Fruit fly (Drosophila melanogaster) whole organism, embryonic: ENCODE data around the gene MICAL-like.

ENCODE experiments used
- CG10959 ChIP-seq: fragments of 200-800 bp; sonication (Bioruptor generic); IDR thresholded peaks from 2 replicates; pipeline ENCODE4 v1.3.6; 2022; ENCODE audit warnings: missing biosample characterization, missing genetic modification characterization
- CG11398 ChIP-seq: fragments of 200-800 bp; sonication (Bioruptor generic); optimal IDR thresholded peaks from 2 replicates; lab custom pipeline; 2016; ENCODE audit warnings: missing biosample characterization, missing genetic modification characterization
- CG11560 ChIP-seq: fragments of 200-800 bp; sonication (Bioruptor generic); IDR thresholded peaks from 3 replicates; pipeline ENCODE4 v1.3.6; 2022; ENCODE audit warnings: missing biosample characterization, missing genetic modification characterization
- CG12104 ChIP-seq: fragments of 200-800 bp; sonication (Bioruptor generic); optimal IDR thresholded peaks from 3 replicates; lab custom pipeline; 2016; ENCODE audit warnings: missing biosample characterization, missing genetic modification characterization
- CG12155 ChIP-seq: fragments of 200-800 bp; sonication (Bioruptor generic); optimal IDR thresholded peaks from 3 replicates; lab custom pipeline; 2016; ENCODE audit warnings: missing biosample characterization, missing genetic modification characterization
- CG12219 ChIP-seq: fragments of 200-800 bp; sonication (Bioruptor generic); optimal IDR thresholded peaks from 3 replicates; lab custom pipeline; 2018; ENCODE audit warnings: missing biosample characterization, mild to moderate bottlenecking, missing genetic modification characterization
- CG12659 ChIP-seq: fragments of 200-800 bp; sonication (Bioruptor generic); optimal IDR thresholded peaks from 3 replicates; lab custom pipeline; 2017; ENCODE audit warnings: mild to moderate bottlenecking, missing biosample characterization, missing genetic modification reagents, missing genetic modification characterization
- CG13287 ChIP-seq: fragments of 200-800 bp; sonication (Bioruptor generic); IDR thresholded peaks from 2 replicates; pipeline ENCODE4 v1.3.6; 2022; ENCODE audit warnings: missing biosample characterization, missing genetic modification characterization; ENCODE audit not compliant: partially characterized antibody
- CG13296 ChIP-seq: fragments of 200-800 bp; sonication (Bioruptor generic); optimal IDR thresholded peaks from 3 replicates; lab custom pipeline; 2018; ENCODE audit warnings: missing biosample characterization, mild to moderate bottlenecking, missing genetic modification characterization
- CG13894 ChIP-seq: fragments of 200-800 bp; sonication (Bioruptor generic); optimal IDR thresholded peaks from 3 replicates; lab custom pipeline; 2018; ENCODE audit warnings: missing biosample characterization, mild to moderate bottlenecking, missing genetic modification characterization, moderate library complexity
- CG17361 ChIP-seq: fragments of 200-800 bp; sonication (Bioruptor generic); IDR thresholded peaks from 3 replicates; pipeline ENCODE4 v1.3.6; 2022; ENCODE audit warnings: missing biosample characterization, missing genetic modification characterization
- CG17802 ChIP-seq: fragments of 200-800 bp; sonication (Bioruptor generic); optimal IDR thresholded peaks from 2 replicates; lab custom pipeline; 2018; ENCODE audit warnings: missing biosample characterization, mild to moderate bottlenecking, missing genetic modification characterization, moderate library complexity
- CG2120 ChIP-seq: fragments of 200-800 bp; sonication (Bioruptor generic); optimal IDR thresholded peaks from 3 replicates; lab custom pipeline; 2016; ENCODE audit warnings: missing biosample characterization, missing genetic modification characterization
- CG4360 ChIP-seq: fragments of 200-800 bp; sonication (Bioruptor generic); IDR thresholded peaks from 2 replicates; pipeline ENCODE4 v1.3.6; 2022; ENCODE audit warnings: missing biosample characterization, missing genetic modification characterization
- CG43689 ChIP-seq: fragments of 200-800 bp; sonication (Bioruptor generic); IDR thresholded peaks from 2 replicates; pipeline ENCODE4 v1.3.6; 2022; ENCODE audit warnings: missing biosample characterization, missing genetic modification characterization
- CG7839 ChIP-seq: fragments of 200-800 bp; sonication (Bioruptor generic); optimal IDR thresholded peaks from 3 replicates; lab custom pipeline; 2018; ENCODE audit warnings: missing biosample characterization, mild to moderate bottlenecking, missing genetic modification characterization, moderate library complexity
- CG7928 ChIP-seq: fragments of 200-800 bp; sonication (Bioruptor generic); optimal IDR thresholded peaks from 2 replicates; lab custom pipeline; 2017; ENCODE audit warnings: missing biosample characterization, mild to moderate bottlenecking, missing genetic modification characterization
- CG8281 ChIP-seq: fragments of 200-800 bp; sonication (Bioruptor generic); optimal IDR thresholded peaks from 2 replicates; lab custom pipeline; 2018; ENCODE audit warnings: missing biosample characterization, mild to moderate bottlenecking, missing genetic modification characterization, moderate library complexity
- D19A ChIP-seq: fragments of 200-800 bp; optimal IDR thresholded peaks from 3 replicates; lab custom pipeline; 2019; ENCODE audit warnings: missing biosample characterization, mild to moderate bottlenecking, missing genetic modification characterization, moderate library complexity
- Dref ChIP-seq: fragments of 200-800 bp; sonication (Bioruptor generic); IDR thresholded peaks from 2 replicates; pipeline ENCODE4 v1.3.6; 2022; ENCODE audit warnings: missing biosample characterization, missing genetic modification characterization
- E2f2 ChIP-seq: fragments of 200-800 bp; sonication (Bioruptor generic); IDR thresholded peaks from 2 replicates; pipeline ENCODE4 v1.3.6; 2022; ENCODE audit warnings: missing biosample characterization, missing genetic modification characterization
- Ets97D ChIP-seq: fragments of 200-800 bp; sonication (Bioruptor generic); optimal IDR thresholded peaks from 3 replicates; lab custom pipeline; 2016; ENCODE audit warnings: missing biosample characterization, missing genetic modification characterization
- GATAe ChIP-seq: fragments of 200-800 bp; sonication (Bioruptor generic); conservative IDR thresholded peaks from 2 replicates; pipeline ENCODE4 v1.3.6; 2022; ENCODE audit warnings: missing biosample characterization, missing genetic modification characterization
- HLH54F ChIP-seq: fragments of 200-800 bp; sonication (Bioruptor generic); optimal IDR thresholded peaks from 3 replicates; lab custom pipeline; 2016; ENCODE audit warnings: missing biosample characterization, missing genetic modification characterization
- Hr78 ChIP-seq, 2 experiments: fragments of 200-800 bp in 1 of 2; fragments of >200 bp in 1 of 2; sonication (Bioruptor generic) in 1 of 2; optimal IDR thresholded peaks; 2 replicates each; lab custom pipeline; 2017 to 2019; ENCODE audit warnings: missing biosample characterization in 2 of 2, missing genetic modification characterization in 2 of 2, mild to moderate bottlenecking in 1 of 2, moderate library complexity in 1 of 2
- Mes4 ChIP-seq: fragments of 200-800 bp; sonication (Bioruptor generic); optimal IDR thresholded peaks from 2 replicates; lab custom pipeline; 2016; ENCODE audit warnings: missing biosample characterization, missing genetic modification characterization
- Optix ChIP-seq: fragments of 200-800 bp; sonication (Bioruptor generic); IDR thresholded peaks from 3 replicates; pipeline ENCODE4 v1.3.6; 2022; ENCODE audit warnings: missing biosample characterization, missing genetic modification characterization
- Sin3A ChIP-seq: fragments of >200 bp; optimal IDR thresholded peaks from 2 replicates; lab custom pipeline; 2018
- Sry-β ChIP-seq: fragments of 200-800 bp; sonication (Bioruptor generic); optimal IDR thresholded peaks from 2 replicates; lab custom pipeline; 2018; ENCODE audit warnings: missing biosample characterization, mild to moderate bottlenecking, missing genetic modification characterization, moderate library complexity
- bigmax ChIP-seq: fragments of 200-800 bp; sonication (Bioruptor generic); optimal IDR thresholded peaks from 2 replicates; lab custom pipeline; 2018; ENCODE audit warnings: missing biosample characterization, mild to moderate bottlenecking, missing genetic modification characterization
- chinmo ChIP-seq: fragments of 200-800 bp; sonication (Bioruptor generic); IDR thresholded peaks from 4 replicates; pipeline ENCODE4 v1.3.6; 2022; ENCODE audit warnings: missing biosample characterization, missing genetic modification characterization; ENCODE audit not compliant: partially characterized antibody
- chm ChIP-seq: fragments of 200-800 bp; sonication (Bioruptor generic); IDR thresholded peaks from 2 replicates; pipeline ENCODE4 v1.3.6; 2022; ENCODE audit warnings: missing biosample characterization, missing genetic modification characterization
- da ChIP-seq: fragments of 200-800 bp; sonication (Bioruptor generic); optimal IDR thresholded peaks from 2 replicates; lab custom pipeline; 2016; ENCODE audit warnings: missing biosample characterization, missing genetic modification characterization
- dati ChIP-seq: fragments of 200-800 bp; sonication (Bioruptor generic); IDR thresholded peaks from 2 replicates; pipeline ENCODE4 v1.3.6; 2022; ENCODE audit warnings: missing biosample characterization, missing genetic modification characterization
- dm ChIP-seq: fragments of 200-800 bp; sonication (Bioruptor generic); optimal IDR thresholded peaks from 3 replicates; lab custom pipeline; 2016; ENCODE audit warnings: missing biosample characterization, missing genetic modification characterization
- dmrt99B ChIP-seq: fragments of 200-800 bp; sonication (Bioruptor generic); optimal IDR thresholded peaks from 2 replicates; lab custom pipeline; 2018; ENCODE audit warnings: missing biosample characterization, mild to moderate bottlenecking, missing genetic modification characterization, moderate library complexity
- eyg ChIP-seq: fragments of 200-800 bp; sonication (Bioruptor generic); optimal IDR thresholded peaks from 3 replicates; lab custom pipeline; 2016; ENCODE audit warnings: missing biosample characterization, missing genetic modification characterization
- fd64A ChIP-seq: fragments of 200-800 bp; sonication (Bioruptor generic); optimal IDR thresholded peaks from 3 replicates; lab custom pipeline; 2018; ENCODE audit warnings: missing biosample characterization, mild to moderate bottlenecking, missing genetic modification characterization
- ftz-f1 ChIP-seq: fragments of 200-800 bp; sonication (Bioruptor generic); optimal IDR thresholded peaks from 2 replicates; lab custom pipeline; 2016; ENCODE audit warnings: missing biosample characterization, missing genetic modification characterization
- gcm2 ChIP-seq: fragments of 200-800 bp; sonication (Bioruptor generic); optimal IDR thresholded peaks from 2 replicates; lab custom pipeline; 2016; ENCODE audit warnings: missing biosample characterization, missing genetic modification characterization
- gt ChIP-seq: fragments of 200-800 bp; sonication (Bioruptor generic); IDR thresholded peaks from 2 replicates; pipeline ENCODE4 v1.3.6; 2022; ENCODE audit warnings: missing biosample characterization, missing genetic modification characterization
- jigr1 ChIP-seq: fragments of 200-800 bp; sonication (Bioruptor generic); IDR thresholded peaks from 3 replicates; pipeline ENCODE4 v1.3.6; 2022; ENCODE audit warnings: missing biosample characterization, missing genetic modification characterization
- klu ChIP-seq: fragments of 200-800 bp; sonication (Bioruptor generic); IDR thresholded peaks from 2 replicates; pipeline ENCODE4 v1.3.6; 2022; ENCODE audit warnings: missing biosample characterization, missing genetic modification characterization
- maf-S ChIP-seq: fragments of 200-800 bp; sonication (Bioruptor generic); optimal IDR thresholded peaks from 2 replicates; lab custom pipeline; 2016; ENCODE audit warnings: missing biosample characterization, missing genetic modification characterization
- nerfin-2 ChIP-seq: fragments of 200-800 bp; sonication (Bioruptor generic); IDR thresholded peaks from 2 replicates; pipeline ENCODE4 v1.3.6; 2022; ENCODE audit warnings: missing biosample characterization, missing genetic modification characterization; ENCODE audit not compliant: partially characterized antibody
- pnt ChIP-seq: fragments of 200-800 bp; sonication (Bioruptor generic); optimal IDR thresholded peaks from 3 replicates; lab custom pipeline; 2016; ENCODE audit warnings: missing biosample characterization, missing genetic modification characterization
- row ChIP-seq: fragments of 200-800 bp; sonication (Bioruptor generic); IDR thresholded peaks from 3 replicates; pipeline ENCODE4 v1.3.6; 2022; ENCODE audit warnings: missing biosample characterization, missing genetic modification characterization
- run ChIP-seq: fragments of 200-800 bp; sonication (Bioruptor generic); optimal IDR thresholded peaks from 3 replicates; lab custom pipeline; 2018; ENCODE audit warnings: missing biosample characterization, mild to moderate bottlenecking, missing genetic modification characterization
- twi ChIP-seq: fragments of 200-800 bp; optimal IDR thresholded peaks from 2 replicates; lab custom pipeline; 2019; ENCODE audit warnings: missing biosample characterization, mild to moderate bottlenecking, missing genetic modification characterization, moderate library complexity
- vnd ChIP-seq: fragments of 200-800 bp; sonication (Bioruptor generic); IDR thresholded peaks from 3 replicates; pipeline ENCODE4 v1.3.6; 2022; ENCODE audit warnings: missing biosample characterization, missing genetic modification characterization; ENCODE audit not compliant: partially characterized antibody
- zfh2 ChIP-seq: fragments of 200-800 bp; sonication (Bioruptor generic); optimal IDR thresholded peaks from 2 replicates; lab custom pipeline; 2016; ENCODE audit warnings: missing biosample characterization, missing genetic modification characterization

MICAL-like gene

DNA sequence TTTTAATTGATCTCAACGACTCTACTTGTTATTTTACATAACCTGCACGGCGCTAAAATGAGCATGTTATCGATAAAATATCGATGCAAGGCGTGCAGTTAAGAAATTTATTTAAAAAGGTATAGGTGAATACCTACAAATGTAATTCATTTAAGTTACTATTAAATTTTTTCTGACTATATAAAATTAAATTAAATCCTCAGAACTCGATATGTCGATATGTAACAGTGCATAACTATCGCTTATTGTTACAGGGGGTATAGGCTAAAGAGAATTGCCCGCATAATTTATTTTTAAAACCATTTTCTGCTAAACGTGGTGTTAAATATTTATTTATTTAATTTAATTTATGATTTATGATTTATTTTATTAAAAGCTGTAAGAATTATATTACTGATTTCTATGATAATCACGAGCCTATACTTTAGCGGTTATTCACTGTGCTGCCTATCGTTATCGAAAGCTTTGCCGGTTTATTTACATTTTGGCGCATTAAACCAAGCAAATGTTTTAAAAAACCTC is 2.7 kb upstream of the MICAL-like start, which contains the start of the genes mRpL20 and Icmt (continued):
- peak; percentile 85 for TF ChIP-seq CG13287
- peak; percentile 85 for TF ChIP-seq CG13894 (tag; lab: Kevin White, UChicago)
- TF ChIP-seq fd64A = no peak
- TF ChIP-seq Ets97D (GFP tag; lab: Kevin White, UChicago) = peak; percentile 55
- TF ChIP-seq CG12659 = peak; percentile 96
- peak; percentile 85 for TF ChIP-seq twi (tag; lab: Kevin White, UChicago)
- peak; percentile 79 for TF ChIP-seq CG4360
- TF ChIP-seq CG12155 = peak; percentile 89
- peak; percentile 62 for TF ChIP-seq zfh2 (GFP tag; lab: Kevin White, UChicago)
- peak; percentile 88 for TF ChIP-seq chm (GFP tag; lab: Robert Waterston, UW)
- TF ChIP-seq Sry-β = no peak
- TF ChIP-seq eyg (GFP tag; lab: Kevin White, UChicago) = no peak
- peak; percentile 92 for TF ChIP-seq nerfin-2 (GFP tag; lab: Robert Waterston, UW)
- peak; percentile 93 for TF ChIP-seq run (tag; lab: Kevin White, UChicago)
- TF ChIP-seq gcm2 (GFP tag; lab: Kevin White, UChicago) = peak; percentile 62
- peak; percentile 72 for TF ChIP-seq CG12104 (GFP tag; lab: Kevin White, UChicago)
- TF ChIP-seq CG10959 (GFP tag; lab: Robert Waterston, UW) = peak; percentile 78
- TF ChIP-seq pnt = peak; percentile 33
- TF ChIP-seq Hr78 (GFP tag; optimal IDR thresholded peaks at IDR 0.05; lab: Kevin White, UChicago) = peak in 1 of 2 experiments; percentile 60
- TF ChIP-seq CG43689 (GFP tag; lab: Robert Waterston, UW) = peak; percentile 95
- peak; percentile 84 for TF ChIP-seq E2f2 (GFP tag; lab: Robert Waterston, UW)
- TF ChIP-seq CG13296 (GFP tag; lab: Kevin White, UChicago) = peak; percentile 85
- no peak for TF ChIP-seq Mes4 (GFP tag; lab: Kevin White, UChicago)
- peak; percentile 97 for TF ChIP-seq CG7839 (tag; lab: Kevin White, UChicago)
- peak; percentile 67 for TF ChIP-seq CG8281 (tag; lab: Kevin White, UChicago)
- TF ChIP-seq GATAe = peak; percentile 82
- no peak for TF ChIP-seq dm
- TF ChIP-seq ftz-f1 = no peak
- TF ChIP-seq row = peak; percentile 99
- TF ChIP-seq vnd (GFP tag; lab: Robert Waterston, UW) = peak; percentile 85
- TF ChIP-seq CG12219 = peak; percentile 82
- TF ChIP-seq maf-S (GFP tag; lab: Kevin White, UChicago) = peak; percentile 37
- TF ChIP-seq Sin3A = no peak
- peak; percentile 77 for TF ChIP-seq D19A (tag; lab: Kevin White, UChicago)
- peak; percentile 88 for TF ChIP-seq CG2120
- no peak for TF ChIP-seq da (GFP tag; lab: Kevin White, UChicago)
- no peak for TF ChIP-seq CG11398 (GFP tag; lab: Kevin White, UChicago)
- peak; percentile 93 for TF ChIP-seq klu
- TF ChIP-seq CG7928 (GFP tag; lab: Kevin White, UChicago) = peak; percentile 57
- peak; percentile 66 for TF ChIP-seq Dref (GFP tag; lab: Robert Waterston, UW)
- TF ChIP-seq HLH54F = peak; percentile 18
- peak; percentile 95 for TF ChIP-seq dmrt99B (tag; lab: Kevin White, UChicago)
- TF ChIP-seq dati = peak; percentile 89
- TF ChIP-seq CG17802 = peak; percentile 28
- peak; percentile 89 for TF ChIP-seq jigr1 (GFP tag; lab: Robert Waterston, UW)
- peak; percentile 98 for TF ChIP-seq CG17361 (GFP tag; lab: Robert Waterston, UW)
- peak; percentile 86; the same call in 2 of the 4 replicates for TF ChIP-seq chinmo (GFP tag; lab: Robert Waterston, UW)
- TF ChIP-seq CG11560 = peak; percentile 91
- peak; percentile 93 for TF ChIP-seq gt (GFP tag; lab: Robert Waterston, UW)
- no peak for TF ChIP-seq Optix (GFP tag; lab: Robert Waterston, UW)
- TF ChIP-seq bigmax (GFP tag; lab: Kevin White, UChicago) = peak; percentile 77
